Worm (Caenorhabditis elegans): ENCODE data around the gene F10C1.8.

DNA sequence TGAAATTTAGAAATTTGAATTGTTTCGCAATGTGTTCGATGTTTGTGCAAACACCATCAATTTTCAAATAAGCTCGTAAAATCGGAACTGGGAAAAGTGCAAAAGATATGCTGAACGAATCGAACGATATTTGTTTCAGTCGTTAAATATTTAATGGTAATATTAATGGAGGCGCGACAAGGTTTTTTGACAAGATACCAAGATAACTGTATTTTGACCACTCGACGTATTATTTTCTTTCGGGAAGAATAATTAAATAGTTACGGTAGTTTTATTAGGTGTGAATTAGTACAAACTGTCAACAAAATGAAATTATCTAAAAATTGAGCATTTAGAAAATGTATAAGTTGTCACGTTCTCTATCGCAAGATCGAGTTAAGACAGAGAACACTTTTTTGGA is 50.0 kb downstream of the F10C1.8 start:
- TF ChIP-seq daf-8 (GFP tag; IDR thresholded peaks at IDR 0.05), result no peak
- TF ChIP-seq nhr-11 (tag; optimal IDR thresholded peaks at IDR 0.05), result no peak
- no peak for TF ChIP-seq mdt-29 (GFP tag; IDR thresholded peaks at IDR 0.05)
- TF ChIP-seq pha-4 (GFP tag; IDR thresholded peaks at IDR 0.05), result no peak
- TF ChIP-seq pha-4 (tag; optimal IDR thresholded peaks at IDR 0.05), result no peak
- TF ChIP-seq aha-1 (tag), result no peak
- TF ChIP-seq mdl-1 (tag; optimal IDR thresholded peaks at IDR 0.05), result no peak
- TF ChIP-seq duxl-1 (tag; optimal IDR thresholded peaks at IDR 0.05; ENCODE audit: poor library complexity), result no peak
